Worm (Caenorhabditis elegans): ENCODE measurements around the gene T15H9.5.

DNA sequence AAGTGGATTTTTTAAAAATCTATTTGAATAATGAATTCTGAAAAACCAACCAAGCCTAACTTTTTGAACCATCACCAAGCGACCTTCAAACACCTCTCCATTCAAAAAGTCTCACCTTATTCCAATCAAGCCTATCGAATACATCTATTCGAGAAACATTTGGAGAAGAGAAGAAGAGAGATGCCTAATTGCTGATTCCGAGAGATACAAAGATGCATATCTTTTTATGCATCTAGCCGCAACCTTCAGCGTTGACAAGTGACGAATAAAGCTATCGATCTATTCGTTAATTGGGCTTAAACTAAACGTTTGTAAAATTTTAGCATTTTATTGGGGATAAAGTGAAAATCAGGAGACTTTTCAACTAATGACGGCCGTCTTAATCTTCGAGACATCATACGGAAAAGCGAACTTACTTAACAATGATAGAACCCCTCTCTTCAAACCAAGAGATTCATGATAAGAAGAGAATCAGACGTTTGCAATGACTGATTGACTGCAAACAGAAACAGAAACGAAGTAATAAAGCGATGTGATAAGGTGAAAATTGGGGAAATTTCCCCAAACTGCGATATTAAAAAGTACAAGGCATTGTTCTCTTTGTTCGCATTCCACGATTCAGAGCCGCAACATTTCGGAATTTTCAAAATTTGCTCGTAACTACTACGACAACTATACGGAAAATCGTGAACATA is 33.8 kb upstream of the T15H9.5 start:
- no peak for TF ChIP-seq klf-2 (GFP tag; conservative IDR thresholded peaks at IDR 0.05)
- no peak for TF ChIP-seq ref-1 (GFP tag; conservative IDR thresholded peaks at IDR 0.05)
- no peak for TF ChIP-seq flt-1 (GFP tag; IDR thresholded peaks at IDR 0.05)
- peak; percentile 25; the same call in 1 of the 2 replicates for TF ChIP-seq ztf-29 (GFP tag; IDR thresholded peaks at IDR 0.05)
- TF ChIP-seq T22C8.4 (GFP tag; IDR thresholded peaks at IDR 0.05), result no peak
- no peak for TF ChIP-seq med-1 (GFP tag; optimal IDR thresholded peaks at IDR 0.05; ENCODE audit: insufficient read depth)
- TF ChIP-seq tab-1 (GFP tag; IDR thresholded peaks at IDR 0.05), result no peak
- no peak for TF ChIP-seq cog-1 (tag; optimal IDR thresholded peaks at IDR 0.05)
- TF ChIP-seq ztf-23 (GFP tag; IDR thresholded peaks at IDR 0.05), result no peak

All from whole organism, midembryonic.